Worm (Caenorhabditis elegans) whole organism, late embryonic: ENCODE data around the gene pyp-1.

Experiments
- C08G9.2 ChIP-seq: sonication (generic microtip); optimal IDR thresholded peaks from 2 replicates; lab custom pipeline; 2016; ENCODE audit warnings: mild to moderate bottlenecking, missing genetic modification characterization, moderate library complexity, missing compliant biosample characterization
- K02D7.2 ChIP-seq: sonication (generic microtip); optimal IDR thresholded peaks from 2 replicates; lab custom pipeline; 2017; ENCODE audit warnings: mild to moderate bottlenecking, missing genetic modification characterization, missing compliant biosample characterization
- K09A11.1 ChIP-seq: sonication (generic microtip); optimal IDR thresholded peaks from 2 replicates; lab custom pipeline; 2017; ENCODE audit warnings: antibody characterized with exemption, mild to moderate bottlenecking, missing genetic modification characterization, missing compliant biosample characterization; ENCODE audit not compliant: insufficient read depth
- T23F11.4 ChIP-seq: fragments of 200-800 bp; sonication (Bioruptor generic); optimal IDR thresholded peaks from 2 replicates; lab custom pipeline; 2018; ENCODE audit warnings: mild to moderate bottlenecking, missing genetic modification characterization, missing compliant biosample characterization
- Y22D7AL.16 ChIP-seq: sonication (generic microtip); optimal IDR thresholded peaks from 2 replicates; lab custom pipeline; 2016; ENCODE audit warnings: missing genetic modification characterization, missing compliant biosample characterization
- ceh-14 ChIP-seq: sonication (generic microtip); optimal IDR thresholded peaks from 2 replicates; lab custom pipeline; 2016; ENCODE audit warnings: missing genotype, missing genetic modification characterization, missing compliant biosample characterization
- ceh-18 ChIP-seq: sonication (generic microtip); optimal IDR thresholded peaks from 2 replicates; lab custom pipeline; 2016; ENCODE audit warnings: missing genetic modification characterization, missing compliant biosample characterization
- ceh-22 ChIP-seq: sonication (generic microtip); optimal IDR thresholded peaks from 2 replicates; lab custom pipeline; 2017; ENCODE audit warnings: missing biosample characterization, missing genetic modification characterization
- ceh-31 ChIP-seq: sonication (generic microtip); optimal IDR thresholded peaks from 2 replicates; lab custom pipeline; 2016; ENCODE audit warnings: missing genetic modification characterization, missing compliant biosample characterization
- ceh-34 ChIP-seq: sonication (generic microtip); optimal IDR thresholded peaks from 2 replicates; lab custom pipeline; 2016; ENCODE audit warnings: mild to moderate bottlenecking, missing genetic modification characterization, missing compliant biosample characterization
- ceh-45 ChIP-seq: fragments of 200-800 bp; sonication (Bioruptor generic); IDR thresholded peaks from 2 replicates; pipeline ENCODE4 v1.3.6; 2022; ENCODE audit warnings: missing genetic modification reagents, missing genetic modification characterization, missing compliant biosample characterization
- ceh-48 ChIP-seq: sonication (generic microtip); optimal IDR thresholded peaks from 2 replicates; lab custom pipeline; 2016; ENCODE audit warnings: missing genetic modification characterization, inconsistent platforms, missing compliant biosample characterization
- ceh-9 ChIP-seq: sonication (generic microtip); optimal IDR thresholded peaks from 2 replicates; lab custom pipeline; 2016; ENCODE audit warnings: mild to moderate bottlenecking, missing genetic modification characterization, inconsistent platforms, missing compliant biosample characterization
- che-1 ChIP-seq: sonication (generic microtip); optimal IDR thresholded peaks from 2 replicates; lab custom pipeline; 2016; ENCODE audit warnings: mild to moderate bottlenecking, missing genetic modification characterization, missing compliant biosample characterization
- dmd-4 ChIP-seq: sonication (generic microtip); optimal IDR thresholded peaks from 2 replicates; lab custom pipeline; 2016; ENCODE audit warnings: borderline replicate concordance, missing genetic modification characterization, missing compliant biosample characterization
- dve-1 ChIP-seq: sonication (generic microtip); optimal IDR thresholded peaks from 2 replicates; lab custom pipeline; 2017; ENCODE audit warnings: antibody characterized with exemption, mild to moderate bottlenecking, missing genetic modification characterization, missing compliant biosample characterization
- elt-2 ChIP-seq: sonication (generic microtip); optimal IDR thresholded peaks from 2 replicates; lab custom pipeline; 2016; ENCODE audit warnings: missing genetic modification reagents, missing genetic modification characterization, missing compliant biosample characterization
- elt-4 ChIP-seq: sonication (generic microtip); optimal IDR thresholded peaks from 2 replicates; lab custom pipeline; 2016; ENCODE audit warnings: missing genetic modification characterization, missing compliant biosample characterization
- ets-4 ChIP-seq: sonication (generic microtip); optimal IDR thresholded peaks from 2 replicates; lab custom pipeline; 2016; ENCODE audit warnings: missing genetic modification characterization, missing compliant biosample characterization
- fkh-10 ChIP-seq: fragments of 150-350 bp; optimal IDR thresholded peaks from 2 replicates; lab custom pipeline; 2014; ENCODE audit warnings: missing biosample characterization, missing genetic modification reagents, missing genetic modification characterization
- fkh-6 ChIP-seq: sonication (generic microtip); optimal IDR thresholded peaks from 2 replicates; lab custom pipeline; 2016; ENCODE audit warnings: missing genetic modification characterization, missing compliant biosample characterization
- hlh-8 ChIP-seq: sonication (generic microtip); optimal IDR thresholded peaks from 2 replicates; lab custom pipeline; 2016; ENCODE audit warnings: missing genotype, missing genetic modification characterization, missing compliant biosample characterization
- lim-6 ChIP-seq: sonication (generic microtip); optimal IDR thresholded peaks from 2 replicates; lab custom pipeline; 2016; ENCODE audit warnings: missing genetic modification characterization, missing compliant biosample characterization
- lin-11 ChIP-seq: fragments of 200-800 bp; sonication (Bioruptor generic); optimal IDR thresholded peaks from 2 replicates; lab custom pipeline; 2018; ENCODE audit warnings: mild to moderate bottlenecking, missing genetic modification characterization, missing compliant biosample characterization
- nfya-1 ChIP-seq: sonication (generic microtip); optimal IDR thresholded peaks from 2 replicates; lab custom pipeline; 2017; ENCODE audit warnings: missing genetic modification characterization, mild to moderate bottlenecking, missing compliant biosample characterization, antibody characterized with exemption, moderate library complexity
- nhr-11 ChIP-seq: fragments of 150-350 bp; optimal IDR thresholded peaks from 2 replicates; lab custom pipeline; 2014; ENCODE audit warnings: missing biosample characterization, missing genetic modification characterization
- nhr-232 ChIP-seq: sonication (generic microtip); optimal IDR thresholded peaks from 2 replicates; lab custom pipeline; 2016; ENCODE audit warnings: missing genetic modification characterization, missing compliant biosample characterization
- npax-4 ChIP-seq: sonication (generic microtip); optimal IDR thresholded peaks from 2 replicates; lab custom pipeline; 2016; ENCODE audit warnings: missing genetic modification characterization, missing compliant biosample characterization
- pag-3 ChIP-seq: sonication (generic microtip); optimal IDR thresholded peaks from 2 replicates; lab custom pipeline; 2016; ENCODE audit warnings: missing compliant biosample characterization, missing genetic modification characterization, borderline replicate concordance
- pha-4 ChIP-seq: fragments of 150-350 bp; optimal IDR thresholded peaks from 2 replicates; lab custom pipeline; 2018; ENCODE audit warnings: missing biosample characterization, missing genetic modification reagents, missing genetic modification characterization
- pqm-1 ChIP-seq: sonication (generic microtip); optimal IDR thresholded peaks from 2 replicates; lab custom pipeline; 2016; ENCODE audit warnings: missing genetic modification characterization, missing compliant biosample characterization
- pros-1 ChIP-seq: fragments of 150-350 bp; optimal IDR thresholded peaks from 2 replicates; lab custom pipeline; 2014; ENCODE audit warnings: missing biosample characterization, missing genetic modification reagents, missing genetic modification characterization
- rnt-1 ChIP-seq: sonication (generic microtip); optimal IDR thresholded peaks from 2 replicates; lab custom pipeline; 2016; ENCODE audit warnings: missing genetic modification characterization, missing compliant biosample characterization
- sdc-2 ChIP-seq: sonication (generic microtip); optimal IDR thresholded peaks from 2 replicates; lab custom pipeline; 2016; ENCODE audit warnings: missing genotype, missing genetic modification characterization, missing compliant biosample characterization
- sox-2 ChIP-seq: fragments of 200-800 bp; sonication (Bioruptor generic); IDR thresholded peaks from 2 replicates; pipeline ENCODE4 v1.3.6; 2022; ENCODE audit warnings: missing genetic modification reagents, missing genetic modification characterization, missing compliant biosample characterization
- syd-9 ChIP-seq: sonication (generic microtip); optimal IDR thresholded peaks from 2 replicates; lab custom pipeline; 2016; ENCODE audit warnings: mild to moderate bottlenecking, missing genetic modification characterization, moderate library complexity, missing compliant biosample characterization
- tbx-2 ChIP-seq: sonication (generic microtip); optimal IDR thresholded peaks from 2 replicates; lab custom pipeline; 2016; ENCODE audit warnings: missing genetic modification characterization, missing compliant biosample characterization
- unc-3 ChIP-seq, 2 experiments: fragments of 200-800 bp in 1 of 2; sonication (Bioruptor generic) in 1 of 2; sonication (generic microtip) in 1 of 2; conservative IDR thresholded peaks in 1 of 2; optimal IDR thresholded peaks in 1 of 2; 2 replicates each; pipeline versions ENCODE4 v1.3.6 to Lab custom; 2016 to 2022; ENCODE audit warnings: missing compliant biosample characterization in 2 of 2, missing genetic modification characterization in 2 of 2, missing genetic modification reagents in 1 of 2
- unc-55 ChIP-seq: sonication (generic microtip); optimal IDR thresholded peaks from 2 replicates; lab custom pipeline; 2017; ENCODE audit warnings: missing biosample characterization, missing genetic modification reagents, missing genetic modification characterization
- unc-86 ChIP-seq: sonication (generic microtip); optimal IDR thresholded peaks from 2 replicates; lab custom pipeline; 2016; ENCODE audit warnings: missing genetic modification characterization, missing compliant biosample characterization
- ztf-16 ChIP-seq: sonication (generic microtip); optimal IDR thresholded peaks from 2 replicates; lab custom pipeline; 2017; ENCODE audit warnings: missing genetic modification characterization, missing compliant biosample characterization

Gene pyp-1

ce11 chrIV:10040803-10041202 is 42.1 kb upstream of the pyp-1 start, which contains the start of gene dhs-31:
TSS of gene dhs-31 (minus strand) at chrIV:10040903.
- TF ChIP-seq ceh-48 (tag; lab: Kevin White, UChicago) (no peak), ceh-34 (tag; lab: Kevin White, UChicago) (no peak), tbx-2 (tag; lab: Kevin White, UChicago) (no peak), elt-4 (no peak), rnt-1 (tag; lab: Kevin White, UChicago) (no peak), ceh-31 (tag; lab: Kevin White, UChicago) (no peak), fkh-6 (tag; lab: Kevin White, UChicago) (no peak), pqm-1 (tag; lab: Kevin White, UChicago) (no peak), sdc-2 (tag; lab: Kevin White, UChicago) (no peak), ets-4 (no peak), fkh-10 (GFP tag; lab: Kevin White, UChicago) (no peak), ztf-16 (tag; lab: Kevin White, UChicago) (no peak), che-1 (no peak), pag-3 (tag; lab: Kevin White, UChicago) (no peak), T23F11.4 (GFP tag; lab: Kevin White, UChicago) (no peak), lin-11 (tag; lab: Kevin White, UChicago) (no peak), unc-55 (GFP tag; lab: Kevin White, UChicago) (no peak), sox-2 (GFP tag; lab: Robert Waterston, UW) (no peak), K09A11.1 (tag; lab: Kevin White, UChicago) (no peak), syd-9 (tag; lab: Kevin White, UChicago) (no peak)

DNA sequence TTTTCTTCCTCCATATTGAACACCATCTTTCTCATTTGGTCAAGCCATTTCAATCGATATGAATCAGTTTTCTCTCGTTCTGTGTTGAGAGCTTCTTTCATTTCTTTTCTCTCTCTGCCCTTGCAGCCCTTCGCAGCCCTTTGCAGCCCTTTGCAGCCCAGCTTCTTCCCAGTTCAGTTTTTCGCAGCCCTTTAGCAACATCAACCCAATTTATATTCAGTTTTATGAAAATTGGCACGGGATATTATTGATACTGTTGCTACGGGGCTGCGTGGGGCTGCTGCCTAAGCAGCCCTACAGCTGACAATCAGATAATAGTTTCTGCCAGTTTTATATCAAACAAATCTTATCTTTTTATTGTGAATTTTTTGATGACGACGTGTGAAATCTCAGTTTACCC is 38.2 kb upstream of the pyp-1 start, which contains the start of gene F44D12.10:
Gene F44D12.10 (minus strand): TSS at position 101 of the 400 bp plus-strand sequence.
- no peak for TF ChIP-seq unc-3 (GFP tag; conservative IDR thresholded peaks at IDR 0.05; lab: Robert Waterston, UW)
- TF ChIP-seq unc-3 (tag; optimal IDR thresholded peaks at IDR 0.05; lab: Kevin White, UChicago), result no peak
- TF ChIP-seq ceh-9 (tag; lab: Kevin White, UChicago), result no peak
- no peak for TF ChIP-seq K02D7.2 (tag; lab: Kevin White, UChicago)
- TF ChIP-seq nhr-11, result no peak
- TF ChIP-seq lim-6 (tag; lab: Kevin White, UChicago), result no peak
- TF ChIP-seq pha-4, result no peak
- no peak for TF ChIP-seq Y22D7AL.16 (tag; lab: Kevin White, UChicago)
- TF ChIP-seq C08G9.2 (tag; lab: Kevin White, UChicago), result no peak
- TF ChIP-seq nhr-232, result no peak
- no peak for TF ChIP-seq che-1
- TF ChIP-seq ceh-14, result no peak
- TF ChIP-seq pros-1, result no peak
- TF ChIP-seq hlh-8, result no peak
- TF ChIP-seq ceh-45 (GFP tag; lab: Robert Waterston, UW), result no peak
- no peak for TF ChIP-seq ets-4
- TF ChIP-seq dve-1, result no peak
- no peak for TF ChIP-seq K09A11.1 (tag; lab: Kevin White, UChicago)
- TF ChIP-seq ceh-48 (tag; lab: Kevin White, UChicago), result no peak
- TF ChIP-seq T23F11.4 (GFP tag; lab: Kevin White, UChicago), result no peak
- no peak for TF ChIP-seq ceh-18

DNA sequence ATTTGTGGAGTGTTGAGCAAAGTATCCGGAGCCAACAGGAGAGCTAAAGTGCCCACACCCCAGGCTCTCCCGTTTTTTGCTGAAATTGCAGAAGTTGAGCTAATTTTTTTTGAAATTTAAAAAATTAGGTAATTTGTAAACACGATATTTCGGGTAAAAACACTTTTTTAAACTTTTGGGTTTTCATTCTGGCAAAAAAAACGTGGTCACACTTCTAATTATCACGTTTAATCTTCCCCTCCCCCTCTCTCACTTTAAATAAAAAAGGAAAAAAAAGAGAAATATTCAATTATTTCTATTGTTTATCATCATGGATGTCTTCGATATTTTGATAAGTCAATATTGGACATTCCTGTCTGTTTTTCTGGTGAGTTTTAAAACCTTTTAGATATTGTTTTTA is 34.3 kb upstream of the pyp-1 start, which contains the start of gene F44D12.6:
Gene F44D12.6 (plus strand): TSS at position 301 of the 400 bp plus-strand sequence.
- no peak for TF ChIP-seq ceh-22 (tag; lab: Kevin White, UChicago)
- no peak for TF ChIP-seq elt-2 (tag; lab: Kevin White, UChicago)
- no peak for TF ChIP-seq unc-55 (GFP tag; lab: Kevin White, UChicago)
- no peak for TF ChIP-seq unc-86 (tag; lab: Kevin White, UChicago)
- TF ChIP-seq ceh-45 (GFP tag; lab: Robert Waterston, UW), result no peak
- TF ChIP-seq K09A11.1 (tag; lab: Kevin White, UChicago), result no peak
- no peak for TF ChIP-seq npax-4 (tag; lab: Kevin White, UChicago)
- TF ChIP-seq fkh-6 (tag; lab: Kevin White, UChicago), result no peak
- no peak for TF ChIP-seq nhr-232
- TF ChIP-seq ceh-9 (tag; lab: Kevin White, UChicago), result no peak
- TF ChIP-seq unc-3 (GFP tag; conservative IDR thresholded peaks at IDR 0.05; lab: Robert Waterston, UW), result no peak
- TF ChIP-seq unc-3 (tag; optimal IDR thresholded peaks at IDR 0.05; lab: Kevin White, UChicago), result no peak
- TF ChIP-seq hlh-8, result no peak
- TF ChIP-seq nfya-1, result no peak
- TF ChIP-seq dmd-4 (tag; lab: Kevin White, UChicago), result no peak
